Worm (Caenorhabditis elegans): ENCODE results near the gene nxf-1.
"Not testable (repeated sequence)": the region's sequence is repeated elsewhere in the genome, so short reads cannot be mapped to it uniquely, and the experiment has no call there.

The nxf-1 gene

ce11 chrV:14414964-14415564 is at the start of gene nxf-1, which contains the start of gene C15H11.11 (continued):
- TF ChIP-seq skn-1 (tag; optimal IDR thresholded peaks at IDR 0.05) (peak; percentile 11), ceh-8 (GFP tag; optimal IDR thresholded peaks at IDR 0.05) (peak; percentile 0), fkh-4 (tag; optimal IDR thresholded peaks at IDR 0.05; ENCODE audit: borderline replicate concordance) (no peak), zip-4 (GFP tag; optimal IDR thresholded peaks at IDR 0.05) (peak; percentile 68), lin-35 (GFP tag; optimal IDR thresholded peaks at IDR 0.05) (peak; percentile 63 to 79), unc-98 (GFP tag; IDR thresholded peaks at IDR 0.05) (0 out of 2 replicates have a peak, but pooled peaks have one; percentile 9), lin-14 (GFP tag; optimal IDR thresholded peaks at IDR 0.05) (peak; percentile 80), fkh-8 (tag; optimal IDR thresholded peaks at IDR 0.05) (peak; percentile 24), nhr-47 (tag; optimal IDR thresholded peaks at IDR 0.05) (peak; percentile 85), ces-1 (GFP tag; optimal IDR thresholded peaks at IDR 0.05) (no peak)

DNA sequence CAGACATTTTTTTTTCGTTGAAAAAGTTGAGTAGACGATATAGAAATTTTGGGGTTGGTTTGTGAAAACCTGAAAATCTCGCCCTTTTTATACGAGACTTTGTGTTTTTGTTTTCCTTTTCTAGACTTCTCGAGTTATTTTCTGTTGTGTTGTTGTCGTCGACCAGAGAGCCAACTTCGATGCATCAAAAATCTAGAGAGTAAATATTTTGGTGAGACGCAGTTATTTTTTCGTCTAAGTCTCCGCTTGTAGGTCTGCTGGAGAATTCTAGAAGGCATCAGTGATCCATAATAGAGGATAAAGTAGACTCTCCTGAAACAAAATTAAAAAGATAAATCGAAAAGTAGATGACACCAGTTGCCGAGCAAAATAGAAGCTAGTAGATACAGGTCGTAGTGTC is 49.6 kb upstream of the nxf-1 start, which contains the start of gene F08H9.4:
Gene F08H9.4 (minus strand): TSS at position 61 of the 400 bp plus-strand sequence.
- TF ChIP-seq zip-4 (GFP tag; optimal IDR thresholded peaks at IDR 0.05) (no peak), pag-3 (tag; optimal IDR thresholded peaks at IDR 0.05; ENCODE audit: borderline replicate concordance, insufficient read depth) (no peak), ceh-82 (tag; optimal IDR thresholded peaks at IDR 0.05) (no peak), mep-1 (tag; optimal IDR thresholded peaks at IDR 0.05) (no peak), hlh-17 (GFP tag; optimal IDR thresholded peaks at IDR 0.05; ENCODE audit: borderline replicate concordance) (no peak), skn-1 (tag; optimal IDR thresholded peaks at IDR 0.05) (no peak), fos-1 (tag; optimal IDR thresholded peaks at IDR 0.05) (no peak), blmp-1 (tag; optimal IDR thresholded peaks at IDR 0.05) (no peak), mdl-1 (tag; optimal IDR thresholded peaks at IDR 0.05) (no peak), C16A3.4 (tag; optimal IDR thresholded peaks at IDR 0.05) (no peak), nhr-237 (tag; optimal IDR thresholded peaks at IDR 0.05) (no peak), fkh-8 (tag; optimal IDR thresholded peaks at IDR 0.05) (no peak)

DNA sequence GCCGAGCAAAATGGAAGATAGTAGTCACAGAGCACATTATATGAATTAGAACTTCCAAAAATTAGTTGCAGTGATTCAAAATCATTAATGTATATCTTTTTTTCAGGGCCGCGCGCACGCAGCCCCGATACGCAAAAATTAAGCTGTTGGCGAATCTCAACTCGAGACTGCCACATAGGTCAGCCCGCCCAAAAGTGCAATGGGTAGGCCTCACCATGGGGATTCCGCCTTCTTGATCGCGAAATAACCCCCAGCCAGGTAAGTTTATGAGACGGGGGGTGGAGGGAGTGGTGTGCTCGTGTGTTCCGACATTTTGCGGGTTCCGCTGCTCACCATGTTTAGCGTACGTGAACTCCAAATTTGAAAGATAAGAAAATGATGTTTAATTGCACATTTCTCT is 48.3 kb upstream of the nxf-1 start, which contains the start of gene F08H9.3:
Gene F08H9.3 (minus strand): TSS at position 252 of the 400 bp plus-strand sequence.
- peak; percentile 9 for TF ChIP-seq nhr-20 (tag; optimal IDR thresholded peaks at IDR 0.05)
- TF ChIP-seq snpc-4 (tag; optimal IDR thresholded peaks at IDR 0.05), result peak; percentile 86
- TF ChIP-seq elt-2 (tag; optimal IDR thresholded peaks at IDR 0.05), result peak; percentile 85
- TF ChIP-seq nhr-90 (tag; optimal IDR thresholded peaks at IDR 0.05; ENCODE audit: poor library complexity), result peak; percentile 26
- peak; percentile 16 for TF ChIP-seq nhr-71 (tag; optimal IDR thresholded peaks at IDR 0.05)
- TF ChIP-seq efl-1 (optimal IDR thresholded peaks at IDR 0.05), result not testable (repeated sequence)
- peak in 1 of 2 experiments; percentile 84 for TF ChIP-seq efl-1 (GFP tag; optimal IDR thresholded peaks at IDR 0.05 in 1 of 2)

DNA sequence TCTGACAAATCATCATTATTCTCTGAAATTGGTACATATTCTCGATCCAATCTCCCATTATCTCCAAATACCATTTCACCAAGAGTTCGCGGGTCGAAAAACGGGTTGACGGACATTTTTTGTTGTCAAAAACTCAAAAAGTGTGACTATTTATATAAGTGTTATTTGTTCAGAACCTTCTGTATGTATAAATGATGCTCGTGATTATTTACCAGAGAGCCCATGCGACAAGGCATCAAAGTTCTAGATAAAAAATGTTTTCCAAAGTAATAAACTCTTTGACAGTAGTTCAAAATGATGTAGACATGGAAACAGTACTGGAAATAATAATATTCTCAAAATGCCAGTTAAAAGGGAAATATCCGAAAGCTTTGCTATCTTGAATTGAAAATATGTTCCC is 47.8 kb upstream of the nxf-1 start:
- TF ChIP-seq ceh-90 (tag; optimal IDR thresholded peaks at IDR 0.05) (no peak), skn-1 (tag; optimal IDR thresholded peaks at IDR 0.05) (peak; percentile 1)

ce11 chrV:14460615-14461102 is 45.8 kb upstream of the nxf-1 start, which contains the start of gene F08H9.2:
TSS of gene F08H9.2 (plus strand) at chrV:14460665.
- TF ChIP-seq unc-62 (GFP tag; optimal IDR thresholded peaks at IDR 0.05), result no peak
- no peak for TF ChIP-seq fkh-10 (GFP tag; optimal IDR thresholded peaks at IDR 0.05)
- no peak for TF ChIP-seq nhr-84 (tag; optimal IDR thresholded peaks at IDR 0.05)
- no peak for TF ChIP-seq pag-3 (tag; optimal IDR thresholded peaks at IDR 0.05; ENCODE audit: borderline replicate concordance, insufficient read depth)
- TF ChIP-seq hlh-4 (tag; optimal IDR thresholded peaks at IDR 0.05), result no peak
- no peak for TF ChIP-seq xbp-1 (tag; optimal IDR thresholded peaks at IDR 0.05)
- TF ChIP-seq nhr-71 (tag; optimal IDR thresholded peaks at IDR 0.05), result no peak
- no peak for TF ChIP-seq vab-15 (tag; optimal IDR thresholded peaks at IDR 0.05)
- no peak for TF ChIP-seq alr-1 (tag; optimal IDR thresholded peaks at IDR 0.05; ENCODE audit: borderline replicate concordance)
- no peak for TF ChIP-seq lin-39 (tag; optimal IDR thresholded peaks at IDR 0.05)
- TF ChIP-seq snpc-4 (tag; optimal IDR thresholded peaks at IDR 0.05), result no peak
- TF ChIP-seq fos-1 (tag; optimal IDR thresholded peaks at IDR 0.05), result no peak
- no peak for TF ChIP-seq mep-1 (tag; optimal IDR thresholded peaks at IDR 0.05)
- no peak for TF ChIP-seq swsn-7 (tag; optimal IDR thresholded peaks at IDR 0.05)
- TF ChIP-seq tlp-1 (tag; optimal IDR thresholded peaks at IDR 0.05), result no peak
- no peak for TF ChIP-seq tbx-2 (tag; optimal IDR thresholded peaks at IDR 0.05)
- no peak for TF ChIP-seq unc-130 (tag; optimal IDR thresholded peaks at IDR 0.05)
- TF ChIP-seq grh-1 (GFP tag; IDR thresholded peaks at IDR 0.05), result no peak
- TF ChIP-seq fkh-8 (tag; optimal IDR thresholded peaks at IDR 0.05), result no peak

All from whole organism, L1 larva.